Worm (Caenorhabditis elegans): Measurements from ENCODE around the gene C04E12.4.
A peak's percentile ranks its signal among the peaks of the same experiment; 100 is the strongest.

Gene C04E12.4

DNA sequence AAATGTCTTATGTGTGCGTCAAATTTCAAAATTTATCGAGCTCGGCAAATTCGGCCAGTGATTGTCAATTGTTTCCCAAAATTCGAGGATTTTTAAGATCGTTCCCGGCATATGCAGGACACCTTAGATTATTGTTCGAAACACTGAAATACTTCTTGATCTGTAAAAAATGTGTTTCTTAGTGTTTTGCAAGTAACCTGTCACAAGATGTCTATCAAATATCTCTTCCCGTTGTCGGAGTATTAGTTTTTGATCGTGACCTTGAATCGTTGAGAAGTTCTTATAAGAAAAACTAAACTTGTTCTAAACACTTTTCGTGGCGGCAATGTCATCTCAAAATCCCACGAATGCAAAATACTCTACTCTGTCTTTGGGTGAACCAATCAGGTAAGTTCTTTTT lies at the start of gene C04E12.4:
C04E12.4 (plus strand) TSS at position 301 of the 400 bp plus-strand sequence.
- no peak for TF ChIP-seq W03F9.2 (tag; optimal IDR thresholded peaks at IDR 0.05)
- TF ChIP-seq him-1 (tag; optimal IDR thresholded peaks at IDR 0.05): no peak
- no peak for TF ChIP-seq dao-5 (tag; optimal IDR thresholded peaks at IDR 0.05)

DNA sequence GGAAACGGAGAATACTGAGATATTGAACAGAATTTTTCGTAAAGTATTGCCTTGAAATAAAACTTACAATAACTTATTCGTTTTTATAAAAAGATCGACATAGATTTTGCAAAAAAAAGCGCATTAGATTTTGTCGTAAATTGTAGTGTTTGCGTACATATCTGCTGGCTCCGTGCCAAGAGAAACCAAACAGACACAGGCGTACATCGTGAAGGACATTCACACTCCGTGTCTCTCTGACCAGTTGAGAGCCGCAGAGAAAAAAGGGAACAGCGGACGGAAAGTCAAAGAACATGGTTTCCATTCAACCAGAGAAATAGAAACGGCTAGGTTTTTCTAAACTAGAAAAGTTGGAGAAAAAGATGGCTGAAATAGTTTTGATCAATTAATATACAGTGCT lies 47.3 kb upstream of the C04E12.4 start, which contains the start of gene arrd-19:
arrd-19 (minus strand) TSS at position 209 of the 400 bp plus-strand sequence.
- peak; percentile 18 for TF ChIP-seq him-1 (tag; optimal IDR thresholded peaks at IDR 0.05)
- no peak for TF ChIP-seq dao-5 (tag; optimal IDR thresholded peaks at IDR 0.05)
- TF ChIP-seq W03F9.2 (tag; optimal IDR thresholded peaks at IDR 0.05): peak; percentile 16

DNA sequence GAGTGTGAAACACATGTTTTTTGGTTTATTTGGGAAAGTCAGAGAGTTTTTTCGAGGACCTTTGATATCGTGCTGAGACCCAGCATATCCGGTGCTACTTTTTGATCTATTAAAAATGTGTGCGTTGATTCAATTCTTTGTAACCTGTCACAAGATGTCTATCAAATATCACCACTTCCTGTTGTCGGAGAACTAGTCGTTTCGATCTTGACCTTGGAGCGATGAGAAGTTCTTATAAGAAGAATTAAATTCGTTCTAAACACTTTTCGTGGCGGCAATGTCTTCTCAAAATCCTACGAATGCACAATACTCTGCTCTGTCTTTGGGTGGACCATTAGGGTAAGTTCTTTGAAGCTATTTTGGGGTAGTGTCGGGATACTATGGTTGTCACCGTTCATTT lies 46.5 kb upstream of the C04E12.4 start, which contains the start of gene F35F10.1:
F35F10.1 (plus strand) TSS at position 200 of the 400 bp plus-strand sequence.
- no peak for TF ChIP-seq W03F9.2 (tag; optimal IDR thresholded peaks at IDR 0.05)
- no peak for TF ChIP-seq dao-5 (tag; optimal IDR thresholded peaks at IDR 0.05)
- no peak for TF ChIP-seq him-1 (tag; optimal IDR thresholded peaks at IDR 0.05)

DNA sequence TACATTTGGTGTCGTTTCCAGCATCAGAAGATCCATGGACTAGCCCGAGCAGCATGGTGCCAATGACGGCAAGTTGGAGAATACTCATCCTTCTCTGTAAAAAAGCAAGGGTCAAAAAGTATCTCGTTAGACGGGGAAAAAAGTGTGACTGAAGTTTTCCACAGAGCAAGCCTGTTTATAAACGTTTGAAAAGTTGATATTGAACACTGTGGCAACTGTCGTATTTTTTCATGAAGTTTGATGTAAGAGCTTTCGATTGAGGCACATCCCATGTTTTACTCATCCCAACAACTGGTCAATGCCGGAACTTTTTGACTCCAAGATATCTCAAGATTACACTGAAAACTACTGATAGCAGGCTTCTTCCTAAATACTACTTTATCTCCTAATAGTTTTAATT lies 43.6 kb upstream of the C04E12.4 start, which contains the start of gene F35F10.13:
F35F10.13 (minus strand) TSS at position 101 of the 400 bp plus-strand sequence.
- TF ChIP-seq dao-5 (tag; optimal IDR thresholded peaks at IDR 0.05): no peak
- TF ChIP-seq W03F9.2 (tag; optimal IDR thresholded peaks at IDR 0.05): no peak
- no peak for TF ChIP-seq him-1 (tag; optimal IDR thresholded peaks at IDR 0.05)

DNA sequence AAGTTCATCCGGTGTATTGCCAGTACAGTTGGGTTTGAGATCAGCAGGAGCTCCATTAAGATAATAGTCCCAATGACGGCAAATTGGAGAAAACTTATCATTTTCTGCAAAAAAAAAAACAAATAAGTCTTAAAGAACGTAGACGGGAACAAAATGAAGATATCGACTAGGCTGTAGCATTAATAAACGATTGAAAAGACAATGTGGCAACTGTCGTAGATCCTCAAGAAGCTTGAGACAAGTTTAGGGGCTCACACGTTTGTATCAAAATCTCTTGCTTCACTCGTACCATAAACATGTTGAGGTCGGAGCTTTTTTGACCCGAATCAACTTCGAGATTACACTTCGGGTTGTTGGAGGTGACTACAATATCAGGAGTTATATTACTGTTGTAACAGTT lies 42.6 kb upstream of the C04E12.4 start, which contains the start of gene F35F10.14:
F35F10.14 (minus strand) TSS at position 101 of the 400 bp plus-strand sequence.
- no peak for TF ChIP-seq dao-5 (tag; optimal IDR thresholded peaks at IDR 0.05)
- no peak for TF ChIP-seq him-1 (tag; optimal IDR thresholded peaks at IDR 0.05)
- TF ChIP-seq W03F9.2 (tag; optimal IDR thresholded peaks at IDR 0.05): no peak

DNA sequence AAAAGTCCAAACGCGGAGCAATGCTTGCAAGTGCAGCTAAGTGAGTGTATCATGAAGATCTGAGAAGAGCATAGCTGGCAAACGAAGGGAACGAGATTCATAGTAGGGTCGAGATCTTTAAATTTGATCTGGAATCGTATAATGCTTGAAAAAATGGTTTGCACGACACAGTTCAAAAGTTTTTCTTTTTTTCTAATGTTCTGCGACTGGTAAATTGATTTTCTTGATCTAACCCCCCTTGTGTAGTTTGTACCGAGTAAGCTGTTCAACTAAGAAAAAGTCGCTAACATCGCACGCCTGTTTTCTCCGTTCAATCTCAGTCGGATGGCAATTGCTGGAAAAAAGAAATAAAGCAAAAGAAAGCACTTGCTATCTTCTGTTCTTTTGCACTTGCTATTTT lies 42.1 kb upstream of the C04E12.4 start, which contains the start of gene C17B7.14:
C17B7.14 (minus strand) TSS at position 101 of the 400 bp plus-strand sequence.
- TF ChIP-seq him-1 (tag; optimal IDR thresholded peaks at IDR 0.05) (no peak), dao-5 (tag; optimal IDR thresholded peaks at IDR 0.05) (no peak), W03F9.2 (tag; optimal IDR thresholded peaks at IDR 0.05) (no peak)

DNA sequence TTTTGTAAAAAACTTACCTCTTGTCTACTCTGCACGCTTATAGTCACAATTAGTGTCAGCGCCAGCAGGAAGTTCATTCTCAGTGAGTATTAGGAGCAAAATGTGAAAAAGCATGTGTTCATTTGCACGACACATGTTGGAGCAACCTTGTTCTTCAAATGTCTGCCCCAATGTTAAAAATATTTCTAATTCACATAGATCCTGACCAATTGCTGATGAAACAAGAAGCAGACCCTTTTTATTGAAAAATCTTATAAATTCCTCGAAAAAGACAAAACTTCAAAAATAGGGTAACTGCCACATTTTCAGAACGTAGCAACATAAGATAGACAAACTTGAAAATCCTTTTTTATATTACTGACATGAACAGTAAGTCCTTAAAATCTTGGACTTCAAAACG lies 38.4 kb upstream of the C04E12.4 start, which contains the start of gene C17B7.8:
C17B7.8 (minus strand) TSS at position 101 of the 400 bp plus-strand sequence.
- no peak for TF ChIP-seq W03F9.2 (tag; optimal IDR thresholded peaks at IDR 0.05)
- no peak for TF ChIP-seq him-1 (tag; optimal IDR thresholded peaks at IDR 0.05)
- no peak for TF ChIP-seq dao-5 (tag; optimal IDR thresholded peaks at IDR 0.05)

DNA sequence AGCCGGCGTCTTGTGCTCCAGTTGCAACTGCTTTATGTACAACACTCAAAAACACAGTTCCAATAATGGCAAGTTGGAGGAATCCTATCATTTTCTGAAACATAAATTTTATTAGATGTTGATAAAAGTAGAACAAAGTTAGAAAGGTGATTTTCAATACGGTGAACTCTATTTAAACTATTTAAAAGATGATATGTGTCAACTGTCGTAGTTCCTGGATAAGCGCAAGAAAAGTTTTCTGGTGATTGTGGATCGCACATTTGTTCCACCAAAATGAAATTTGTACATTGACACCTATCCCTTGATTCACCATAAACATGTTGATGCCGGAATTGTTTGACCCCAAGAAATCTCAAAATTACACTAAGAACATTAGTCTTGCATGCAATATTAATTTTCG lies 30.6 kb upstream of the C04E12.4 start, which contains the start of gene C17B7.9:
C17B7.9 (minus strand) TSS at position 101 of the 400 bp plus-strand sequence.
- TF ChIP-seq W03F9.2 (tag; optimal IDR thresholded peaks at IDR 0.05) (no peak), him-1 (tag; optimal IDR thresholded peaks at IDR 0.05) (no peak), dao-5 (tag; optimal IDR thresholded peaks at IDR 0.05) (no peak)

DNA sequence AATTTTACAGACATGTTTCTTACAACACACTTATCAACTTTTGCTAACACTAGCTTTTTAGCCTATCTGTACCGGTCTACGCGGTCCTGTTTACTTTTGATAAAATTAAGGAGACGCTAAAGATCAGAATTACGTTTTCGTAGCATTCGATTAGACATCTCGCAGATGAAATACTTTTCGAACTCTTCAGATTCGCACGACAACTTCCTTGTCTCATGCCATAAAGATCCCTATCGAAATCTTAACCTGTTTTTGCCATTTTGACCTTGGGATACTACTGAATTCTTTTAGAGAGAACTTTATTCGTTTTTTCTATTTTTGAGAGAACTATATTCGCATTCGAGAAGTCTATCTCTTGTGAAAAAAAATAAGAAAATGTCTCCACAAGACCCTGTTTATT lies 29.2 kb upstream of the C04E12.4 start, which contains the start of gene C17B7.5:
C17B7.5 (plus strand) TSS at position 301 of the 400 bp plus-strand sequence.
- TF ChIP-seq W03F9.2 (tag; optimal IDR thresholded peaks at IDR 0.05) (no peak), dao-5 (tag; optimal IDR thresholded peaks at IDR 0.05) (no peak), him-1 (tag; optimal IDR thresholded peaks at IDR 0.05) (no peak)

DNA sequence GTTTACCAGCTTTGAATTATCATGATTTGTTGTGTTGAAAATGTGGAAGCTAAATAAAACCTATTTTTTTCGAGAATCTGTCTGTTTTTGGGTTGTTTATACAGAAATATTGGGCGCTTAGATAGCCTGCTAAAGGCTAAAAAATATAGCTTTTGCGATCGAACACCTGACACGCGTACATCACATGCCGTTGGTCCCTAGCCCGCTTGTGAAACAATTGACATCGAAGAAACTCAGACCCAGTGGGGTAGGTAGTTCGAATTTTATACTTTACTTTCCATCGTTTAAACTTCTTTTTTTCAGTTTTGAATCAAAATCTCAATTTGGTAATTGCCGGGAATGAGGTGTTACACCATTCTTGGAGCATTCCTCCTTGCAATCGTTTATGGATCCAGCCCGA lies 23.6 kb upstream of the C04E12.4 start, which contains the start of gene C17B7.4:
C17B7.4 (plus strand) TSS at position 301 of the 400 bp plus-strand sequence.
- TF ChIP-seq dao-5 (tag; optimal IDR thresholded peaks at IDR 0.05): no peak

DNA sequence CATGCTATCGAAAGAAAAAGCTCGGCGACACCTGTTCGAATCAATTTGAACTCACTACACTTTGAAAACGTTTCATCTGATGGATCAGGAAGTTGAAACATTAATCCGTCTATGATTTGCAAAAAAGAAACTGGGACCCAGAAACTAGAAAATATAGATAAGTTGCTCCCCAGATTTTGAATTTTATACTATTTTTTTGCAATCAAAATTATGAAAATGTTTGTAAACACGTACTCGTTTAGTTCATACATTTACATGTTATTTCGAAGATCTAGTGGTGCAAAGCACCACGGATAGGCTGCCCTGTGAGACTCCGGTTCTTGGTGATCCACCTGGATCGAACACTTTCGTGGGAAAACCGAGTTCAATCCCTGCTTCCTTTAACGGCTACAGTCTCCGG lies 20.7 kb upstream of the C04E12.4 start, which contains the start of gene C17B7.10:
C17B7.10 (minus strand) TSS at position 101 of the 400 bp plus-strand sequence.
- TF ChIP-seq W03F9.2 (tag; optimal IDR thresholded peaks at IDR 0.05): no peak
- no peak for TF ChIP-seq dao-5 (tag; optimal IDR thresholded peaks at IDR 0.05)
- no peak for TF ChIP-seq him-1 (tag; optimal IDR thresholded peaks at IDR 0.05)

DNA sequence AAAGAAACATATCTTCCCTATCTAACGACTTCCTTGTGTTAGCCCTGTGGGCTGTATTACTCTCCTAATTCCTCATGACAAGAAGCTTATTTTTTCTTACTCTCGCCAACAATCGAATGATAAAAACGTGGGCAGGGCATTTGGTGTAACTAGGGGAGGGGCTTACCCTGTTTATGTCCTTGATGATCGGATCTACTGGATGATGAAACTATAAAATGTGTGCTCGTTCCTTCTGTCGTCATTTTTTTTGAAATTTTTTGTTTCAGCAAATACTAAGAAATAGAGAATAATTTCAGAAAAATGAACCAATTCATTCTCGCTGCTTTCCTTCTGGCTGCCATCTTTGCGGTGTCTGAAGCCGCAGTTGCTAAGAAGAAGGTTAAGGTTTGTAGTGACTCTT lies 20.1 kb upstream of the C04E12.4 start, which contains the start of gene C17B7.3:
C17B7.3 (plus strand) TSS at position 301 of the 400 bp plus-strand sequence.
- no peak for TF ChIP-seq W03F9.2 (tag; optimal IDR thresholded peaks at IDR 0.05)
- TF ChIP-seq him-1 (tag; optimal IDR thresholded peaks at IDR 0.05): no peak
- no peak for TF ChIP-seq dao-5 (tag; optimal IDR thresholded peaks at IDR 0.05)

DNA sequence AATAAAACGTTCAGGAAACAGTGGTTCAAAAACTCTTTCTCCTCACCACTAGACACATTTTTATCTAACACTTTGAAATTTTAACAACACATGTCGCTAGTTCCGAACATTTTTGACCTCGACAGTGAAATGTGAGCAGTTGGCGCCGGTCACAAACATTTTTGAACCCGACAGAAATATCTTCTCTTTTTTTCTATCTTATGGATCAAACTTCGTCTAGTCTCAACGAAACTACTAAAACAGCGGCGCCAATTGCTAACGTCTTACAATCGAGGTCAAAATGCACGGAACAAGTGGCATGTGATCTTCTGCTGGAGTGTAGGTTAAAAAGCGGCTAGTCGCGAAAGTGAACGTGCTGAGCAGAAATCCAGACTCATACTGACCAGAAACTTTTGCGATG lies 18.6 kb upstream of the C04E12.4 start:
- no peak for TF ChIP-seq dao-5 (tag; optimal IDR thresholded peaks at IDR 0.05)
- no peak for TF ChIP-seq W03F9.2 (tag; optimal IDR thresholded peaks at IDR 0.05)
- TF ChIP-seq him-1 (tag; optimal IDR thresholded peaks at IDR 0.05): no peak

DNA sequence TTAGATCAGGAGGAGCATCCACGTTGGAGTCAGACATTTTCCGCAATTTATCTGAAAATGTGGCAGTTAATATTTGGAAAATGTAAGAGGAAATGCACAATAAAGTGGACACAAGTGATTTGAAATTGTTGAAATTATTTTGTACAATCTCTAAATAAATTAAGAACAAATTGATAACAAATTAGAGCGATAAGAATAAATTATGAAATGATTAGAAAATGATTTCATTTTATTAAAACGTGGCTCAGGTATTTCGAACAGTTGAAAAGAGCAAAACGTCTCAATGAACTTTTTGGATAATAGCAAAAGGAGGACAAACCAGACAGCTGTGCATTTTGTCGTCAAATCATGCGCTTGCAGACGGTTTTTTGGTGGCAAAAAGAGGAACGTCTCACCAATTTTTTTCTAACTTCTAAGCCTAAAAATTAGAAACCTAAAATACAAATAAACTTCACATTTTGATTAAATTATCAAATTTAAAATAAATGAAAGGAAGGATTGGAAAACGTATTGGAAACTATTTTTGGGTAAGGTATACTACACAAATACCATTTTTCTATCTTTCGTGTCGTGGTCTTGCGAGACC lies 16.0 kb upstream of the C04E12.4 start, which contains the start of gene fbxa-65:
fbxa-65 (minus strand) TSS at position 51 of the 586 bp plus-strand sequence.
- no peak for TF ChIP-seq W03F9.2 (tag; optimal IDR thresholded peaks at IDR 0.05)
- no peak for TF ChIP-seq him-1 (tag; optimal IDR thresholded peaks at IDR 0.05)
- TF ChIP-seq dao-5 (tag; optimal IDR thresholded peaks at IDR 0.05): no peak
